Worm (Caenorhabditis elegans): ENCODE data around the gene flp-27.

DNA sequence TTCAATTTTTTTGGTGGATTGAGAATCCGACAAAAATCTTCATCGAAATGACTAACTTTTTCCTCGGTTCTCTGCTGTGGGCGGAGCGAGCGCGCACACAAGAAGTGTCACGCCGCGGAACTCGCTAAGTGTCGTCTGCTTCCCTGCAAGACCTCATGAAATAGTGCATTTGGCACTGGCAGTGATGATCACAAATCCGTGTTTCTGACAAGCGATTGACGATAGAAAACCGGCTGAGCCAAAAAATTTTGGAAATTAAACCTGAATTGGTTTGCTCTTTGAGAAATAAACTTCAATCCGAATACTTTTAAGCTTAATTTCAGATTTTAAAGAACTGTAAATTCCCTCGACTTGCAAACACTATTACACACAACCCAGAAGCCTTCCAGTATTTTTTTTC lies 20.7 kb downstream of the flp-27 start:
- no peak for TF ChIP-seq flt-1 (GFP tag; IDR thresholded peaks at IDR 0.05)
- no peak for TF ChIP-seq ztf-29 (GFP tag; IDR thresholded peaks at IDR 0.05)
- TF ChIP-seq cog-1 (tag; optimal IDR thresholded peaks at IDR 0.05): no peak

Data from whole organism, midembryonic.